Fruit fly (Drosophila melanogaster) whole organism, embryonic: ENCODE data around the gene Idh3a.

ENCODE experiments used
- CG1024 ChIP-seq: fragments of 200-800 bp; sonication (Bioruptor generic); IDR thresholded peaks from 2 replicates; pipeline ENCODE4 v1.3.6; 2022; ENCODE audit warnings: missing biosample characterization, missing genetic modification characterization
- CG10366 ChIP-seq: fragments of 200-800 bp; sonication (Bioruptor generic); IDR thresholded peaks from 2 replicates; pipeline ENCODE4 v1.3.6; 2022; ENCODE audit warnings: missing biosample characterization, missing genetic modification characterization
- CG11247 ChIP-seq: fragments of 200-800 bp; sonication (Bioruptor generic); IDR thresholded peaks from 2 replicates; pipeline ENCODE4 v1.3.6; 2022; ENCODE audit warnings: missing biosample characterization, missing genetic modification characterization
- CG11560 ChIP-seq: fragments of 200-800 bp; sonication (Bioruptor generic); IDR thresholded peaks from 3 replicates; pipeline ENCODE4 v1.3.6; 2022; ENCODE audit warnings: missing biosample characterization, missing genetic modification characterization
- CG11723 ChIP-seq: fragments of 200-800 bp; sonication (Bioruptor generic); optimal IDR thresholded peaks from 2 replicates; lab custom pipeline; 2017; ENCODE audit warnings: missing biosample characterization, mild to moderate bottlenecking, missing genetic modification characterization
- CG12071 ChIP-seq: fragments of 200-800 bp; sonication (Bioruptor generic); optimal IDR thresholded peaks from 3 replicates; lab custom pipeline; 2018; ENCODE audit warnings: missing biosample characterization, mild to moderate bottlenecking, missing genetic modification characterization
- CG12391 ChIP-seq: fragments of 200-800 bp; sonication (Bioruptor generic); optimal IDR thresholded peaks from 3 replicates; lab custom pipeline; 2018; ENCODE audit warnings: missing biosample characterization, mild to moderate bottlenecking, missing genetic modification characterization, moderate library complexity
- CG14050 ChIP-seq: fragments of 200-800 bp; sonication (Bioruptor generic); IDR thresholded peaks from 3 replicates; pipeline ENCODE4 v1.3.6; 2022; ENCODE audit warnings: missing biosample characterization, missing genetic modification characterization
- CG1602 ChIP-seq: fragments of 200-800 bp; sonication (Bioruptor generic); optimal IDR thresholded peaks from 3 replicates; lab custom pipeline; 2016; ENCODE audit warnings: missing biosample characterization, missing genetic modification characterization
- CG16779 ChIP-seq: fragments of 200-800 bp; sonication (Bioruptor generic); IDR thresholded peaks from 2 replicates; pipeline ENCODE4 v1.3.6; 2022; ENCODE audit warnings: missing biosample characterization, missing genetic modification characterization
- CG18599 ChIP-seq: fragments of 200-800 bp; sonication (Bioruptor generic); optimal IDR thresholded peaks from 3 replicates; lab custom pipeline; 2017; ENCODE audit warnings: missing biosample characterization, missing genetic modification characterization, mild to moderate bottlenecking, moderate library complexity, missing genetic modification reagents
- CG2120 ChIP-seq: fragments of 200-800 bp; sonication (Bioruptor generic); optimal IDR thresholded peaks from 3 replicates; lab custom pipeline; 2016; ENCODE audit warnings: missing biosample characterization, missing genetic modification characterization
- CG32532 ChIP-seq: fragments of 200-800 bp; sonication (Bioruptor generic); IDR thresholded peaks from 2 replicates; pipeline ENCODE4 v1.3.6; 2022; ENCODE audit warnings: missing biosample characterization, missing genetic modification characterization
- CG42726 ChIP-seq: fragments of 200-800 bp; sonication (Bioruptor generic); IDR thresholded peaks from 2 replicates; pipeline ENCODE4 v1.3.6; 2022; ENCODE audit warnings: missing biosample characterization, missing genetic modification characterization; ENCODE audit not compliant: partially characterized antibody
- CG6654 ChIP-seq: fragments of 200-800 bp; sonication (Bioruptor generic); optimal IDR thresholded peaks from 2 replicates; lab custom pipeline; 2017; ENCODE audit warnings: missing biosample characterization, mild to moderate bottlenecking, missing genetic modification characterization
- CG6689 ChIP-seq: fragments of 200-800 bp; sonication (Bioruptor generic); IDR thresholded peaks from 2 replicates; pipeline ENCODE4 v1.3.6; 2022; ENCODE audit warnings: missing biosample characterization, missing genetic modification characterization
- CG6765 ChIP-seq: fragments of 200-800 bp; sonication (Bioruptor generic); optimal IDR thresholded peaks from 3 replicates; lab custom pipeline; 2017; ENCODE audit warnings: missing biosample characterization, mild to moderate bottlenecking, missing genetic modification characterization
- CG7839 ChIP-seq: fragments of 200-800 bp; sonication (Bioruptor generic); optimal IDR thresholded peaks from 3 replicates; lab custom pipeline; 2018; ENCODE audit warnings: missing biosample characterization, mild to moderate bottlenecking, missing genetic modification characterization, moderate library complexity
- CG8359 ChIP-seq: fragments of 200-800 bp; sonication (Bioruptor generic); optimal IDR thresholded peaks from 2 replicates; lab custom pipeline; 2017; ENCODE audit warnings: missing biosample characterization, mild to moderate bottlenecking, missing genetic modification characterization, borderline replicate concordance
- CG8388 ChIP-seq: fragments of 200-800 bp; sonication (Bioruptor generic); optimal IDR thresholded peaks from 2 replicates; lab custom pipeline; 2019; ENCODE audit warnings: missing biosample characterization, mild to moderate bottlenecking, missing genetic modification characterization, moderate library complexity
- CG8944 ChIP-seq: fragments of 200-800 bp; sonication (Bioruptor generic); optimal IDR thresholded peaks from 3 replicates; lab custom pipeline; 2016; ENCODE audit warnings: missing biosample characterization, missing genetic modification characterization
- CG9932 ChIP-seq: fragments of 200-800 bp; sonication (Bioruptor generic); IDR thresholded peaks from 2 replicates; pipeline ENCODE4 v1.3.6; 2022; ENCODE audit warnings: missing biosample characterization, missing genetic modification characterization
- Dbx ChIP-seq: fragments of 200-800 bp; sonication (Bioruptor generic); IDR thresholded peaks from 3 replicates; pipeline ENCODE4 v1.3.6; 2022; ENCODE audit warnings: missing biosample characterization, missing genetic modification characterization
- E2f2 ChIP-seq: fragments of 200-800 bp; sonication (Bioruptor generic); IDR thresholded peaks from 2 replicates; pipeline ENCODE4 v1.3.6; 2022; ENCODE audit warnings: missing biosample characterization, missing genetic modification characterization
- Ets65A ChIP-seq: fragments of 200-800 bp; sonication (Bioruptor generic); peaks from one replicate; lab custom pipeline; 2016; ENCODE audit warnings: missing biosample characterization, missing genetic modification characterization
- Gsc ChIP-seq: fragments of 200-800 bp; sonication (Bioruptor generic); IDR thresholded peaks from 2 replicates; pipeline ENCODE4 v1.3.6; 2022; ENCODE audit warnings: missing biosample characterization, missing genetic modification characterization
- HLH3B ChIP-seq: fragments of 200-800 bp; sonication (Bioruptor generic); IDR thresholded peaks from 2 replicates; pipeline ENCODE4 v1.3.6; 2022; ENCODE audit warnings: missing biosample characterization, missing genetic modification characterization
- Lim3 ChIP-seq: fragments of 200-800 bp; sonication (Bioruptor generic); IDR thresholded peaks from 2 replicates; pipeline ENCODE4 v1.3.6; 2022; ENCODE audit warnings: missing biosample characterization, missing genetic modification characterization
- Scr ChIP-seq: fragments of 200-800 bp; sonication (Bioruptor generic); IDR thresholded peaks from 2 replicates; pipeline ENCODE4 v1.3.6; 2022; ENCODE audit warnings: missing biosample characterization, missing genetic modification characterization; ENCODE audit not compliant: partially characterized antibody
- Sox102F ChIP-seq: fragments of 200-800 bp; sonication (Bioruptor generic); optimal IDR thresholded peaks from 2 replicates; lab custom pipeline; 2018; ENCODE audit warnings: missing biosample characterization, mild to moderate bottlenecking, missing genetic modification characterization, moderate library complexity
- Stat92E ChIP-seq, 3 experiments: fragments of >200 bp in 2 of 3; fragments of 200-800 bp in 1 of 3; sonication (Bioruptor generic) in 1 of 3; optimal IDR thresholded peaks; 2 replicates each; lab custom pipeline; 2017 to 2019; ENCODE audit warnings: missing biosample characterization in 3 of 3, missing genetic modification characterization in 3 of 3, mild to moderate bottlenecking in 1 of 3, moderate library complexity in 1 of 3
- Taf1 ChIP-seq: fragments of 200-800 bp; sonication (Bioruptor generic); IDR thresholded peaks from 2 replicates; pipeline ENCODE4 v1.3.6; 2022; ENCODE audit warnings: missing biosample characterization, missing genetic modification characterization
- Xbp1 ChIP-seq: fragments of 200-800 bp; sonication (Bioruptor generic); optimal IDR thresholded peaks from 3 replicates; lab custom pipeline; 2016; ENCODE audit warnings: missing biosample characterization, mild to moderate bottlenecking, missing genetic modification characterization
- ac ChIP-seq: fragments of 200-800 bp; sonication (Bioruptor generic); optimal IDR thresholded peaks from 3 replicates; lab custom pipeline; 2017; ENCODE audit warnings: missing biosample characterization, mild to moderate bottlenecking, missing genetic modification characterization
- amos ChIP-seq: fragments of 200-800 bp; sonication (Bioruptor generic); IDR thresholded peaks from 2 replicates; pipeline ENCODE4 v1.3.6; 2022; ENCODE audit warnings: missing biosample characterization, missing genetic modification characterization; ENCODE audit not compliant: partially characterized antibody
- bab2 ChIP-seq: fragments of 200-800 bp; sonication (Bioruptor generic); optimal IDR thresholded peaks from 2 replicates; lab custom pipeline; 2016; ENCODE audit warnings: missing biosample characterization, missing genetic modification characterization
- fd3F ChIP-seq: fragments of 200-800 bp; sonication (Bioruptor generic); optimal IDR thresholded peaks from 2 replicates; lab custom pipeline; 2018; ENCODE audit warnings: missing biosample characterization, mild to moderate bottlenecking, missing genetic modification characterization, moderate library complexity
- gsb ChIP-seq: fragments of 200-800 bp; sonication (Bioruptor generic); IDR thresholded peaks from 2 replicates; pipeline ENCODE4 v1.3.6; 2022; ENCODE audit warnings: missing biosample characterization, missing genetic modification characterization
- klu ChIP-seq: fragments of 200-800 bp; sonication (Bioruptor generic); IDR thresholded peaks from 2 replicates; pipeline ENCODE4 v1.3.6; 2022; ENCODE audit warnings: missing biosample characterization, missing genetic modification characterization
- lola ChIP-seq, 3 experiments: fragments of >200 bp in 2 of 3; fragments of 200-800 bp in 1 of 3; sonication (Bioruptor generic) in 1 of 3; optimal IDR thresholded peaks; 2 replicates each; lab custom pipeline; 2017 to 2019; ENCODE audit warnings: missing biosample characterization in 3 of 3, missing genetic modification characterization in 3 of 3, mild to moderate bottlenecking in 1 of 3, moderate library complexity in 1 of 3
- lov ChIP-seq, 2 experiments: fragments of 200-800 bp in 1 of 2; fragments of >200 bp in 1 of 2; sonication (Bioruptor generic) in 1 of 2; IDR thresholded peaks in 1 of 2; optimal IDR thresholded peaks in 1 of 2; 2 replicates in 1 of 2; 3 replicates in 1 of 2; pipeline versions ENCODE4 v1.3.6 to Lab custom; 2017 to 2022; ENCODE audit warnings: missing biosample characterization in 1 of 2, missing genetic modification characterization in 1 of 2
- nmo ChIP-seq: fragments of 200-800 bp; sonication (Bioruptor generic); optimal IDR thresholded peaks from 2 replicates; lab custom pipeline; 2018; ENCODE audit warnings: missing biosample characterization, mild to moderate bottlenecking, missing genetic modification characterization, moderate library complexity
- ranshi ChIP-seq: fragments of 200-800 bp; sonication (Bioruptor generic); IDR thresholded peaks from 2 replicates; pipeline ENCODE4 v1.3.6; 2022; ENCODE audit warnings: missing biosample characterization, missing genetic modification characterization
- sens ChIP-seq: fragments of 200-800 bp; sonication (Bioruptor generic); peaks from one replicate; lab custom pipeline; 2016; ENCODE audit warnings: missing biosample characterization, missing genetic modification characterization
- slou ChIP-seq: fragments of 200-800 bp; sonication (Bioruptor generic); optimal IDR thresholded peaks from 3 replicates; lab custom pipeline; 2016; ENCODE audit warnings: missing biosample characterization, missing genetic modification characterization
- sna ChIP-seq: fragments of 200-800 bp; sonication (Bioruptor generic); IDR thresholded peaks from 2 replicates; pipeline ENCODE4 v1.3.6; 2022; ENCODE audit warnings: missing biosample characterization, missing genetic modification characterization; ENCODE audit not compliant: partially characterized antibody
- tx ChIP-seq: fragments of 200-800 bp; sonication (Bioruptor generic); optimal IDR thresholded peaks from 2 replicates; lab custom pipeline; 2016; ENCODE audit warnings: missing biosample characterization, missing genetic modification characterization
- wek ChIP-seq: fragments of 200-800 bp; sonication (Bioruptor generic); optimal IDR thresholded peaks from 3 replicates; lab custom pipeline; 2018; ENCODE audit warnings: missing biosample characterization, mild to moderate bottlenecking, missing genetic modification characterization, moderate library complexity
- yki ChIP-seq: fragments of >200 bp; optimal IDR thresholded peaks from 3 replicates; lab custom pipeline; 2018

Idh3a gene

dm6 chrX:19565714-19566316, 44.2 kb upstream of the Idh3a start, which contains the start of the genes Grip84 and car (continued):
- TF ChIP-seq CG12391 (tag; lab: Kevin White, UChicago), result peak; percentile 85
- TF ChIP-seq Sox102F (GFP tag; lab: Kevin White, UChicago), result no peak
- TF ChIP-seq fd3F, result peak; percentile 68
- peak in 1 of 3 experiments; percentile 76 for TF ChIP-seq lola (GFP tag; optimal IDR thresholded peaks at IDR 0.05; lab: Kevin White, UChicago)
- no peak for TF ChIP-seq CG42726 (GFP tag; lab: Robert Waterston, UW)
- no peak for TF ChIP-seq Gsc (GFP tag; lab: Robert Waterston, UW)
- TF ChIP-seq CG1602 (GFP tag; lab: Kevin White, UChicago), result peak; percentile 72
- 0 out of 3 replicates have a peak, but pooled peaks have one; percentile 51 for TF ChIP-seq CG11560 (tag; lab: Robert Waterston, UW)
- TF ChIP-seq CG11723 (GFP tag; lab: Kevin White, UChicago), result no peak
- TF ChIP-seq CG11247 (GFP tag; lab: Robert Waterston, UW), result 0 out of 2 replicates have a peak, but pooled peaks have one; percentile 29
- no peak for TF ChIP-seq yki (lab: Kevin White, UChicago)
- TF ChIP-seq lov (optimal IDR thresholded peaks at IDR 0.05; lab: Kevin White, UChicago), result no peak
- TF ChIP-seq lov (GFP tag; IDR thresholded peaks at IDR 0.05; lab: Robert Waterston, UW), result no peak
- TF ChIP-seq E2f2 (GFP tag; lab: Robert Waterston, UW), result no peak; the same call in 1 of the 2 replicates
- TF ChIP-seq gsb (GFP tag; lab: Robert Waterston, UW), result no peak
- no peak for TF ChIP-seq CG18599 (GFP tag; lab: Kevin White, UChicago)
- TF ChIP-seq CG2120, result peak; percentile 80
- peak; percentile 66; the same call in 1 of the 2 replicates for TF ChIP-seq klu
- peak; percentile 50 for TF ChIP-seq slou (GFP tag; lab: Kevin White, UChicago)
- no peak for TF ChIP-seq tx (GFP tag; lab: Kevin White, UChicago)
- TF ChIP-seq CG1024, result no peak; the same call in 1 of the 2 replicates
- TF ChIP-seq CG8388, result peak; percentile 55
- TF ChIP-seq Lim3 (GFP tag; lab: Robert Waterston, UW), result no peak
- peak; percentile 76; the same call in 1 of the 2 replicates for TF ChIP-seq CG9932 (GFP tag; lab: Robert Waterston, UW)
- TF ChIP-seq amos (GFP tag; lab: Robert Waterston, UW), result no peak
- peak; percentile 79; the same call in 1 of the 2 replicates for TF ChIP-seq CG6689 (GFP tag; lab: Robert Waterston, UW)
- peak; percentile 29 for TF ChIP-seq CG8944 (GFP tag; lab: Kevin White, UChicago)
- TF ChIP-seq CG16779 (GFP tag; lab: Robert Waterston, UW), result no peak
- TF ChIP-seq Dbx (GFP tag; lab: Robert Waterston, UW), result peak; percentile 61; the same call in 1 of the 3 replicates
- no peak for TF ChIP-seq CG12071 (GFP tag; lab: Kevin White, UChicago)
- peak; percentile 55; the same call in 1 of the 2 replicates for TF ChIP-seq HLH3B
- no peak for TF ChIP-seq CG6654 (GFP tag; lab: Kevin White, UChicago)
- no peak for TF ChIP-seq CG6765
- TF ChIP-seq Scr, result no peak
- TF ChIP-seq CG10366 (GFP tag; lab: Robert Waterston, UW), result peak; percentile 62; the same call in 1 of the 2 replicates
- no peak for TF ChIP-seq CG8359 (GFP tag; lab: Kevin White, UChicago)
- TF ChIP-seq sna (GFP tag; lab: Robert Waterston, UW), result no peak
- TF ChIP-seq nmo, result peak; percentile 87
- no peak for TF ChIP-seq CG7839 (tag; lab: Kevin White, UChicago)
- TF ChIP-seq Ets65A (GFP tag; lab: Kevin White, UChicago), result peak; percentile 95
- peak; percentile 46; the same call in 1 of the 2 replicates for TF ChIP-seq ranshi (GFP tag; lab: Robert Waterston, UW)
- peak; percentile 38 for TF ChIP-seq bab2 (GFP tag; lab: Kevin White, UChicago)
- 0 out of 3 replicates have a peak, but pooled peaks have one; percentile 36 for TF ChIP-seq CG14050 (GFP tag; lab: Robert Waterston, UW)
- TF ChIP-seq ac, result no peak
- no peak for TF ChIP-seq wek (GFP tag; lab: Kevin White, UChicago)
- TF ChIP-seq Taf1 (GFP tag; lab: Robert Waterston, UW), result peak; percentile 44; the same call in 1 of the 2 replicates
- peak; percentile 91 for TF ChIP-seq sens (GFP tag; lab: Kevin White, UChicago)
- peak; percentile 93 for TF ChIP-seq CG32532 (GFP tag; lab: Robert Waterston, UW)
- peak; percentile 72 for TF ChIP-seq Xbp1
- no peak for TF ChIP-seq Stat92E (GFP tag; optimal IDR thresholded peaks at IDR 0.05; lab: Kevin White, UChicago)
